Worm (Caenorhabditis elegans) whole organism, late embryonic: ENCODE measurements around the gene srg-16.

Source experiments
- K02D7.2 ChIP-seq: sonication (generic microtip); optimal IDR thresholded peaks from 2 replicates; lab custom pipeline; 2017; ENCODE audit warnings: mild to moderate bottlenecking, missing genetic modification characterization, missing compliant biosample characterization
- ama-1 ChIP-seq: fragments of 150-350 bp; optimal IDR thresholded peaks from 2 replicates; lab custom pipeline; 2014
- ceh-22 ChIP-seq: sonication (generic microtip); optimal IDR thresholded peaks from 2 replicates; lab custom pipeline; 2017; ENCODE audit warnings: missing biosample characterization, missing genetic modification characterization
- fkh-10 ChIP-seq: fragments of 150-350 bp; optimal IDR thresholded peaks from 2 replicates; lab custom pipeline; 2014; ENCODE audit warnings: missing biosample characterization, missing genetic modification reagents, missing genetic modification characterization
- nhr-11 ChIP-seq: fragments of 150-350 bp; optimal IDR thresholded peaks from 2 replicates; lab custom pipeline; 2014; ENCODE audit warnings: missing biosample characterization, missing genetic modification characterization
- pag-3 ChIP-seq: sonication (generic microtip); optimal IDR thresholded peaks from 2 replicates; lab custom pipeline; 2016; ENCODE audit warnings: missing compliant biosample characterization, missing genetic modification characterization, borderline replicate concordance
- ztf-16 ChIP-seq: sonication (generic microtip); optimal IDR thresholded peaks from 2 replicates; lab custom pipeline; 2017; ENCODE audit warnings: missing genetic modification characterization, missing compliant biosample characterization

ce11 chrII:12462244-12462643, 4.7 kb upstream of the srg-16 start, which contains the start of gene F15A4.2:
- TF ChIP-seq K02D7.2: no peak
- TF ChIP-seq pag-3 (tag; lab: Kevin White, UChicago): no peak
- TF ChIP-seq ama-1: no peak
- no peak for TF ChIP-seq fkh-10 (GFP tag; lab: Kevin White, UChicago)
- TF ChIP-seq ceh-22 (tag; lab: Kevin White, UChicago): no peak
- TF ChIP-seq nhr-11 (tag; lab: Kevin White, UChicago): no peak
- no peak for TF ChIP-seq ztf-16 (tag; lab: Kevin White, UChicago)
